Worm (Caenorhabditis elegans) whole organism, young adult: ENCODE results near the gene cal-8.

ENCODE experiments used
- C17E4.6 ChIP-seq: fragments of 200-800 bp; sonication (Bioruptor generic); IDR thresholded peaks from 2 replicates; pipeline ENCODE4 v1.3.6; 2022; ENCODE audit warnings: missing genetic modification reagents, missing genetic modification characterization, missing compliant biosample characterization
- D2030.7 ChIP-seq: fragments of 200-800 bp; sonication (Bioruptor generic); IDR thresholded peaks from 2 replicates; pipeline ENCODE4 v1.3.6; 2022; ENCODE audit warnings: missing genetic modification reagents, missing genetic modification characterization, missing compliant biosample characterization
- F23B12.7 ChIP-seq: sonication (generic microtip); optimal IDR thresholded peaks from 2 replicates; lab custom pipeline; 2017; ENCODE audit warnings: missing genetic modification characterization, mild to moderate bottlenecking, missing compliant biosample characterization, antibody characterized with exemption, moderate library complexity; ENCODE audit not compliant: insufficient read depth
- F33H1.4 ChIP-seq: fragments of 200-800 bp; sonication (Bioruptor generic); IDR thresholded peaks from 2 replicates; pipeline ENCODE4 v1.3.6; 2022; ENCODE audit warnings: missing genetic modification reagents, missing genetic modification characterization, missing compliant biosample characterization
- F52B5.7 ChIP-seq: sonication (generic microtip); optimal IDR thresholded peaks from 2 replicates; lab custom pipeline; 2016; ENCODE audit warnings: mild to moderate bottlenecking, missing genetic modification characterization, missing compliant biosample characterization
- K11D2.4 ChIP-seq: fragments of 200-800 bp; sonication (Bioruptor generic); IDR thresholded peaks from 2 replicates; pipeline ENCODE4 v1.3.6; 2022; ENCODE audit warnings: missing genetic modification reagents, missing genetic modification characterization, missing compliant biosample characterization
- K12H6.12 ChIP-seq: fragments of 200-800 bp; sonication (Bioruptor generic); optimal IDR thresholded peaks from 2 replicates; lab custom pipeline; 2018; ENCODE audit warnings: mild to moderate bottlenecking, missing genetic modification characterization, missing compliant biosample characterization
- ZK185.1 ChIP-seq: sonication (generic microtip); optimal IDR thresholded peaks from 2 replicates; lab custom pipeline; 2016; ENCODE audit warnings: mild to moderate bottlenecking, missing genetic modification characterization, missing compliant biosample characterization; ENCODE audit not compliant: poor library complexity, severe bottlenecking
- ama-1 ChIP-seq, 3 experiments: fragments of 150-350 bp in 1 of 3; sonication (generic microtip) in 2 of 3; optimal IDR thresholded peaks; 2 replicates each; lab custom pipeline; 2014 to 2018; ENCODE audit warnings: missing biosample characterization in 2 of 3, missing genetic modification characterization in 2 of 3, missing genetic modification reagents in 2 of 3
- aptf-3 ChIP-seq: fragments of 200-800 bp; sonication (Bioruptor generic); IDR thresholded peaks from 2 replicates; pipeline ENCODE4 v1.3.6; 2022; ENCODE audit warnings: missing genetic modification characterization, missing compliant biosample characterization
- attf-6 ChIP-seq: fragments of 200-800 bp; sonication (Bioruptor generic); IDR thresholded peaks from 2 replicates; pipeline ENCODE4 v1.3.6; 2022; ENCODE audit warnings: missing genetic modification reagents, missing genetic modification characterization, missing compliant biosample characterization
- bed-2 ChIP-seq: fragments of 200-800 bp; sonication (Bioruptor generic); IDR thresholded peaks from 2 replicates; pipeline ENCODE4 v1.3.6; 2022; ENCODE audit warnings: missing genetic modification reagents, missing genetic modification characterization, missing compliant biosample characterization
- cebp-1 ChIP-seq, 2 experiments: fragments of 200-800 bp in 1 of 2; sonication (Bioruptor generic) in 1 of 2; sonication (generic microtip) in 1 of 2; IDR thresholded peaks in 1 of 2; optimal IDR thresholded peaks in 1 of 2; 2 replicates each; pipeline versions ENCODE4 v1.3.6 to Lab custom; 2017 to 2022; ENCODE audit warnings: missing compliant biosample characterization in 2 of 2, missing genetic modification characterization in 2 of 2, mild to moderate bottlenecking in 1 of 2, missing genetic modification reagents in 1 of 2, moderate library complexity in 1 of 2
- ceh-79 ChIP-seq: sonication (generic microtip); optimal IDR thresholded peaks from 2 replicates; lab custom pipeline; 2017; ENCODE audit warnings: mild to moderate bottlenecking, missing genetic modification characterization, missing compliant biosample characterization
- ceh-91 ChIP-seq: fragments of 200-800 bp; sonication (Bioruptor generic); IDR thresholded peaks from 2 replicates; pipeline ENCODE4 v1.3.6; 2022; ENCODE audit warnings: missing genetic modification reagents, missing genetic modification characterization, missing compliant biosample characterization
- chd-7 ChIP-seq: sonication (generic microtip); optimal IDR thresholded peaks from 2 replicates; lab custom pipeline; 2016; ENCODE audit warnings: mild to moderate bottlenecking, missing genetic modification characterization, moderate library complexity, missing compliant biosample characterization
- dpl-1 ChIP-seq: fragments of 150-350 bp; optimal IDR thresholded peaks from 2 replicates; lab custom pipeline; 2014; ENCODE audit warnings: missing biosample characterization, missing genetic modification reagents, missing genetic modification characterization
- efl-1 ChIP-seq: fragments of 150-350 bp; optimal IDR thresholded peaks from 2 replicates; lab custom pipeline; 2014; ENCODE audit warnings: missing biosample characterization, missing genetic modification reagents, missing genetic modification characterization
- egl-18 ChIP-seq: fragments of 200-800 bp; sonication (Bioruptor generic); IDR thresholded peaks from 2 replicates; pipeline ENCODE4 v1.3.6; 2022; ENCODE audit warnings: missing genetic modification reagents, missing genetic modification characterization, missing compliant biosample characterization
- hmg-1.2 ChIP-seq: fragments of 200-800 bp; sonication (Bioruptor generic); IDR thresholded peaks from 2 replicates; pipeline ENCODE4 v1.3.6; 2022; ENCODE audit warnings: missing genetic modification reagents, missing genetic modification characterization, missing compliant biosample characterization
- hmg-20 ChIP-seq: fragments of 200-800 bp; sonication (Bioruptor generic); IDR thresholded peaks from 2 replicates; pipeline ENCODE4 v1.3.6; 2022; ENCODE audit warnings: missing genetic modification reagents, missing genetic modification characterization, missing compliant biosample characterization
- hsf-1 ChIP-seq: fragments of 200-800 bp; sonication (Bioruptor generic); IDR thresholded peaks from 2 replicates; pipeline ENCODE4 v1.3.6; 2022; ENCODE audit warnings: missing genetic modification reagents, missing genetic modification characterization, missing compliant biosample characterization
- let-526 ChIP-seq: fragments of 200-800 bp; sonication (Bioruptor generic); IDR thresholded peaks from 2 replicates; pipeline ENCODE4 v1.3.6; 2022; ENCODE audit warnings: missing genetic modification reagents, missing genetic modification characterization, missing compliant biosample characterization
- lin-35 ChIP-seq, 3 experiments: fragments of 150-350 bp in 2 of 3; sonication (generic microtip) in 1 of 3; optimal IDR thresholded peaks; 2 replicates each; lab custom pipeline; 2014 to 2018; ENCODE audit warnings: missing biosample characterization in 3 of 3, missing genetic modification characterization in 3 of 3, missing genetic modification reagents in 3 of 3
- lin-40 ChIP-seq: sonication (generic microtip); optimal IDR thresholded peaks from 2 replicates; lab custom pipeline; 2016; ENCODE audit warnings: missing genetic modification characterization, mild to moderate bottlenecking, missing compliant biosample characterization, missing genotype, missing genetic modification reagents
- lin-54 ChIP-seq: fragments of 200-800 bp; sonication (Bioruptor generic); optimal IDR thresholded peaks from 2 replicates; lab custom pipeline; 2018; ENCODE audit warnings: mild to moderate bottlenecking, missing genetic modification characterization, missing compliant biosample characterization
- lsl-1 ChIP-seq: fragments of 200-800 bp; sonication (Bioruptor generic); optimal IDR thresholded peaks from 2 replicates; lab custom pipeline; 2018; ENCODE audit warnings: mild to moderate bottlenecking, missing genetic modification characterization, moderate library complexity, missing compliant biosample characterization
- madf-3 ChIP-seq: fragments of 200-800 bp; sonication (Bioruptor generic); IDR thresholded peaks from 2 replicates; pipeline ENCODE4 v1.3.6; 2022; ENCODE audit warnings: missing genetic modification reagents, missing genetic modification characterization, missing compliant biosample characterization
- madf-6 ChIP-seq: fragments of 200-800 bp; sonication (Bioruptor generic); IDR thresholded peaks from 2 replicates; pipeline ENCODE4 v1.3.6; 2022; ENCODE audit warnings: missing genetic modification reagents, missing genetic modification characterization, missing compliant biosample characterization
- madf-8 ChIP-seq: fragments of 200-800 bp; sonication (Bioruptor generic); conservative IDR thresholded peaks from 2 replicates; pipeline ENCODE4 v1.3.6; 2022; ENCODE audit warnings: missing genetic modification reagents, missing genetic modification characterization, missing compliant biosample characterization
- mcd-1 ChIP-seq: fragments of 200-800 bp; sonication (Bioruptor generic); IDR thresholded peaks from 2 replicates; pipeline ENCODE4 v1.3.6; 2022; ENCODE audit warnings: missing genetic modification reagents, missing genetic modification characterization, missing compliant biosample characterization
- mel-28 ChIP-seq: sonication (generic microtip); optimal IDR thresholded peaks from 2 replicates; lab custom pipeline; 2016; ENCODE audit warnings: borderline replicate concordance, mild to moderate bottlenecking, missing genetic modification characterization, missing compliant biosample characterization
- nhr-120 ChIP-seq: fragments of 200-800 bp; sonication (Bioruptor generic); IDR thresholded peaks from 2 replicates; pipeline ENCODE4 v1.3.6; 2022; ENCODE audit warnings: missing genetic modification characterization, missing compliant biosample characterization
- nhr-179 ChIP-seq: sonication (generic microtip); optimal IDR thresholded peaks from 2 replicates; lab custom pipeline; 2016; ENCODE audit warnings: mild to moderate bottlenecking, missing genetic modification characterization, missing compliant biosample characterization
- snpc-1.3 ChIP-seq: sonication (generic microtip); optimal IDR thresholded peaks from 2 replicates; lab custom pipeline; 2017; ENCODE audit warnings: missing genetic modification characterization, mild to moderate bottlenecking, missing compliant biosample characterization, antibody characterized with exemption, moderate library complexity, missing genotype, missing genetic modification reagents; ENCODE audit not compliant: insufficient read depth
- snpc-4 ChIP-seq, 5 experiments: fragments of 150-350 bp in 1 of 5; sonication (generic microtip) in 4 of 5; optimal IDR thresholded peaks; 2 replicates each; lab custom pipeline; 2014 to 2018; ENCODE audit warnings: missing genetic modification characterization in 5 of 5, missing biosample characterization in 3 of 5, antibody characterized with exemption in 2 of 5, mild to moderate bottlenecking in 2 of 5, missing compliant biosample characterization in 2 of 5, missing genotype in 2 of 5, moderate library complexity in 2 of 5, missing genetic modification reagents in 1 of 5
- somi-1 ChIP-seq: fragments of 200-800 bp; sonication (Bioruptor generic); optimal IDR thresholded peaks from 2 replicates; lab custom pipeline; 2018; ENCODE audit warnings: mild to moderate bottlenecking, missing genetic modification characterization, missing compliant biosample characterization
- tbp1 ChIP-seq: fragments of 200-800 bp; sonication (Bioruptor generic); optimal IDR thresholded peaks from 2 replicates; lab custom pipeline; 2018; ENCODE audit warnings: mild to moderate bottlenecking, missing genetic modification characterization, missing compliant biosample characterization
- unc-62 ChIP-seq: fragments of 150-350 bp; optimal IDR thresholded peaks from 2 replicates; lab custom pipeline; 2014; ENCODE audit warnings: missing biosample characterization, missing genetic modification reagents, missing genetic modification characterization
- xnd-1 ChIP-seq: sonication (generic microtip); optimal IDR thresholded peaks from 2 replicates; lab custom pipeline; 2016; ENCODE audit warnings: missing genotype, missing genetic modification reagents, missing genetic modification characterization, missing compliant biosample characterization
- ztf-26 ChIP-seq: sonication (generic microtip); optimal IDR thresholded peaks from 2 replicates; lab custom pipeline; 2017; ENCODE audit warnings: missing genetic modification characterization, missing compliant biosample characterization
- ztf-6 ChIP-seq: fragments of 200-800 bp; sonication (Bioruptor generic); IDR thresholded peaks from 2 replicates; pipeline ENCODE4 v1.3.6; 2022; ENCODE audit warnings: missing genetic modification reagents, missing genetic modification characterization, missing compliant biosample characterization

The cal-8 gene

ce11 chrII:5478318-5478717, 3.5 kb downstream of the cal-8 start, which contains the start of gene F56D1.1:
Gene F56D1.1, plus strand, starts transcription at chrII:5478618.
- no peak for TF ChIP-seq nhr-120 (GFP tag; lab: Robert Waterston, UW)
- no peak for TF ChIP-seq ZK185.1 (tag; lab: Kevin White, UChicago)
- no peak for TF ChIP-seq aptf-3 (GFP tag; lab: Robert Waterston, UW)
- TF ChIP-seq C17E4.6 (GFP tag; lab: Robert Waterston, UW): no peak
- TF ChIP-seq K11D2.4 (GFP tag; lab: Robert Waterston, UW): no peak
- no peak for TF ChIP-seq hsf-1 (GFP tag; lab: Robert Waterston, UW)
- no peak for TF ChIP-seq bed-2 (GFP tag; lab: Robert Waterston, UW)
- TF ChIP-seq ceh-91 (GFP tag; lab: Robert Waterston, UW): no peak
- no peak for TF ChIP-seq F23B12.7 (tag; lab: Kevin White, UChicago)
- TF ChIP-seq tbp1 (GFP tag; lab: Kevin White, UChicago): no peak
- TF ChIP-seq, all 124 proteins: peak for 0

- no peak for TF ChIP-seq chd-7
- TF ChIP-seq egl-18 (GFP tag; lab: Robert Waterston, UW): no peak
- no peak for TF ChIP-seq hsf-1 (GFP tag; lab: Robert Waterston, UW)
- TF ChIP-seq lin-40 (tag; lab: Kevin White, UChicago): no peak
- no peak for TF ChIP-seq K12H6.12
- TF ChIP-seq ceh-79 (tag; lab: Kevin White, UChicago): no peak
- no peak for TF ChIP-seq madf-3 (GFP tag; lab: Robert Waterston, UW)
- no peak for TF ChIP-seq dpl-1
- TF ChIP-seq mel-28 (tag; lab: Kevin White, UChicago): no peak
- no peak for TF ChIP-seq somi-1 (GFP tag; lab: Kevin White, UChicago)
- TF ChIP-seq hmg-20 (GFP tag; lab: Robert Waterston, UW): no peak
- TF ChIP-seq ztf-26 (tag; lab: Kevin White, UChicago): no peak
- no peak for TF ChIP-seq let-526 (GFP tag; lab: Robert Waterston, UW)
- TF ChIP-seq attf-6 (GFP tag; lab: Robert Waterston, UW): no peak
Observed at ce11 chrII:5474946-5475345, 6.9 kb downstream of the cal-8 start, which contains the start of gene ilcr-2. Gene ilcr-2, plus strand, starts transcription at chrII:5475246.

ce11 chrII:5473946-5474423, 7.9 kb downstream of the cal-8 start, which contains the start of gene mrps-16:
Gene mrps-16, plus strand, starts transcription at chrII:5474373.
- TF ChIP-seq ztf-6 (GFP tag; lab: Robert Waterston, UW): no peak
- peak; percentile 54 for TF ChIP-seq ZK185.1 (tag; lab: Kevin White, UChicago)
- peak; percentile 85 for TF ChIP-seq efl-1
- peak; percentile 17 for TF ChIP-seq snpc-4 (GFP tag; optimal IDR thresholded peaks at IDR 0.05; lab: Kevin White, UChicago)
- peak in 2 of 4 experiments; percentile 23 to 50 for TF ChIP-seq snpc-4 (tag; optimal IDR thresholded peaks at IDR 0.05; lab: Kevin White, UChicago)
- TF ChIP-seq hmg-1.2 (GFP tag; lab: Robert Waterston, UW): peak; percentile 31; the same call in 1 of the 2 replicates
- peak; percentile 26; the same call in 1 of the 2 replicates for TF ChIP-seq mcd-1 (GFP tag; lab: Robert Waterston, UW)
- TF ChIP-seq dpl-1: peak; percentile 71
- TF ChIP-seq cebp-1 (GFP tag; IDR thresholded peaks at IDR 0.05; lab: Robert Waterston, UW): no peak
- TF ChIP-seq cebp-1 (tag; optimal IDR thresholded peaks at IDR 0.05; lab: Kevin White, UChicago): peak; percentile 28
- TF ChIP-seq madf-8: peak; percentile 43
- no peak for TF ChIP-seq nhr-179 (tag; lab: Kevin White, UChicago)
- peak; percentile 25 for TF ChIP-seq tbp1 (GFP tag; lab: Kevin White, UChicago)
- TF ChIP-seq madf-6: peak; percentile 83
- TF ChIP-seq unc-62 (GFP tag; lab: Kevin White, UChicago): no peak
- TF ChIP-seq F33H1.4 (GFP tag; lab: Robert Waterston, UW): peak; percentile 42
- TF ChIP-seq lin-54 (GFP tag; lab: Kevin White, UChicago): peak; percentile 87
- no peak for TF ChIP-seq ama-1 (optimal IDR thresholded peaks at IDR 0.05; lab: Kevin White, UChicago)
- TF ChIP-seq ama-1 (GFP tag; optimal IDR thresholded peaks at IDR 0.05; lab: Kevin White, UChicago): no peak
- 0 out of 2 replicates have a peak, but pooled peaks have one; percentile 50 for TF ChIP-seq madf-3 (GFP tag; lab: Robert Waterston, UW)
- peak; percentile 18 for TF ChIP-seq xnd-1
- peak in 2 of 3 experiments; percentile 27 to 91 for TF ChIP-seq lin-35 (GFP tag; optimal IDR thresholded peaks at IDR 0.05; lab: Kevin White, UChicago)
- TF ChIP-seq lsl-1 (GFP tag; lab: Kevin White, UChicago): peak; percentile 40
- TF ChIP-seq F52B5.7 (tag; lab: Kevin White, UChicago): no peak
- TF ChIP-seq D2030.7: peak; percentile 55; the same call in 1 of the 2 replicates
- peak; percentile 30 for TF ChIP-seq snpc-1.3
